Worm (Caenorhabditis elegans) whole organism, mixed stage, embryonic: ENCODE data around the gene srt-74.

Experiments
- ces-1 ChIP-seq: fragments of 150-350 bp; optimal IDR thresholded peaks from 2 replicates; lab custom pipeline; 2014; ENCODE audit warnings: missing biosample characterization, missing genetic modification reagents, missing genetic modification characterization
- mep-1 ChIP-seq: fragments of 150-350 bp; optimal IDR thresholded peaks from 2 replicates; lab custom pipeline; 2017; ENCODE audit warnings: missing biosample characterization, missing genetic modification reagents, missing genetic modification characterization, inconsistent platforms
- snpc-4 ChIP-seq: fragments of 150-350 bp; optimal IDR thresholded peaks from 2 replicates; lab custom pipeline; 2014; ENCODE audit warnings: missing biosample characterization, missing genetic modification characterization
- ztf-11 ChIP-seq: fragments of 150-350 bp; optimal IDR thresholded peaks from 2 replicates; lab custom pipeline; 2014; ENCODE audit warnings: missing biosample characterization, missing genetic modification characterization

ce11 chrV:14319101-14319781 is 37.1 kb upstream of the srt-74 start, which contains the start of gene F47B8.13:
- TF ChIP-seq snpc-4 (no peak), mep-1 (no peak), ztf-11 (no peak), ces-1 (GFP tag; lab: Kevin White, UChicago) (no peak)
